Fruit fly (Drosophila melanogaster) whole organism, embryonic: ENCODE measurements around the gene crq.

Experiments
- Aef1 ChIP-seq: fragments of 200-800 bp; sonication (Bioruptor generic); IDR thresholded peaks from 3 replicates; pipeline ENCODE4 v1.3.6; 2022; ENCODE audit warnings: missing biosample characterization, missing genetic modification characterization
- Antp ChIP-seq: fragments of 200-800 bp; sonication (Bioruptor generic); optimal IDR thresholded peaks from 3 replicates; lab custom pipeline; 2016; ENCODE audit warnings: missing biosample characterization, missing genetic modification characterization
- C15 ChIP-seq: fragments of 200-800 bp; sonication (Bioruptor generic); IDR thresholded peaks from 3 replicates; pipeline ENCODE4 v1.3.6; 2022; ENCODE audit warnings: missing biosample characterization, missing genetic modification characterization
- CG10565 ChIP-seq: fragments of 200-800 bp; sonication (Bioruptor generic); optimal IDR thresholded peaks from 3 replicates; lab custom pipeline; 2016; ENCODE audit warnings: missing biosample characterization, mild to moderate bottlenecking, missing genetic modification characterization
- CG12744 ChIP-seq: fragments of 200-800 bp; sonication (Bioruptor generic); optimal IDR thresholded peaks from 2 replicates; lab custom pipeline; 2016; ENCODE audit warnings: missing biosample characterization, missing genetic modification characterization
- CG13296 ChIP-seq: fragments of 200-800 bp; sonication (Bioruptor generic); optimal IDR thresholded peaks from 3 replicates; lab custom pipeline; 2018; ENCODE audit warnings: missing biosample characterization, mild to moderate bottlenecking, missing genetic modification characterization
- CG13894 ChIP-seq: fragments of 200-800 bp; sonication (Bioruptor generic); optimal IDR thresholded peaks from 3 replicates; lab custom pipeline; 2018; ENCODE audit warnings: missing biosample characterization, mild to moderate bottlenecking, missing genetic modification characterization, moderate library complexity
- CG16863 ChIP-seq: fragments of 200-800 bp; sonication (Bioruptor generic); optimal IDR thresholded peaks from 3 replicates; lab custom pipeline; 2016; ENCODE audit warnings: missing biosample characterization, missing genetic modification characterization
- CG17912 ChIP-seq: fragments of 200-800 bp; sonication (Bioruptor generic); optimal IDR thresholded peaks from 2 replicates; lab custom pipeline; 2018; ENCODE audit warnings: missing biosample characterization, mild to moderate bottlenecking, missing genetic modification characterization
- CG18764 ChIP-seq: fragments of 200-800 bp; sonication (Bioruptor generic); optimal IDR thresholded peaks from 3 replicates; lab custom pipeline; 2016; ENCODE audit warnings: missing biosample characterization, missing genetic modification characterization
- CG2129 ChIP-seq: fragments of 200-800 bp; sonication (Bioruptor generic); IDR thresholded peaks from 2 replicates; pipeline ENCODE4 v1.3.6; 2022; ENCODE audit warnings: missing biosample characterization, missing genetic modification characterization; ENCODE audit not compliant: partially characterized antibody
- CG30403 ChIP-seq: fragments of 200-800 bp; sonication (Bioruptor generic); optimal IDR thresholded peaks from 3 replicates; lab custom pipeline; 2016; ENCODE audit warnings: missing biosample characterization, missing genetic modification characterization
- CG34224 ChIP-seq: fragments of 200-800 bp; sonication (Bioruptor generic); IDR thresholded peaks from 3 replicates; pipeline ENCODE4 v1.3.6; 2022; ENCODE audit warnings: missing biosample characterization, missing genetic modification characterization; ENCODE audit not compliant: partially characterized antibody
- CG7556 ChIP-seq: fragments of 200-800 bp; sonication (Bioruptor generic); optimal IDR thresholded peaks from 2 replicates; lab custom pipeline; 2017; ENCODE audit warnings: missing biosample characterization, mild to moderate bottlenecking, missing genetic modification characterization
- CG8944 ChIP-seq: fragments of 200-800 bp; sonication (Bioruptor generic); optimal IDR thresholded peaks from 3 replicates; lab custom pipeline; 2016; ENCODE audit warnings: missing biosample characterization, missing genetic modification characterization
- CG9609 ChIP-seq: fragments of 200-800 bp; sonication (Bioruptor generic); optimal IDR thresholded peaks from 3 replicates; lab custom pipeline; 2016; ENCODE audit warnings: missing biosample characterization, missing genetic modification characterization
- CG9932 ChIP-seq: fragments of 200-800 bp; sonication (Bioruptor generic); IDR thresholded peaks from 2 replicates; pipeline ENCODE4 v1.3.6; 2022; ENCODE audit warnings: missing biosample characterization, missing genetic modification characterization
- Dll ChIP-seq: fragments of 200-800 bp; sonication (Bioruptor generic); IDR thresholded peaks from 4 replicates; pipeline ENCODE4 v1.3.6; 2022; ENCODE audit warnings: missing biosample characterization, missing genetic modification characterization; ENCODE audit not compliant: partially characterized antibody
- Doc2 ChIP-seq: fragments of 200-800 bp; sonication (Bioruptor generic); IDR thresholded peaks from 2 replicates; pipeline ENCODE4 v1.3.6; 2022; ENCODE audit warnings: missing biosample characterization, missing genetic modification characterization
- E2f2 ChIP-seq: fragments of 200-800 bp; sonication (Bioruptor generic); IDR thresholded peaks from 2 replicates; pipeline ENCODE4 v1.3.6; 2022; ENCODE audit warnings: missing biosample characterization, missing genetic modification characterization
- ERR ChIP-seq: fragments of 200-800 bp; sonication (Bioruptor generic); optimal IDR thresholded peaks from 2 replicates; lab custom pipeline; 2016; ENCODE audit warnings: missing biosample characterization, missing genetic modification characterization
- Eip74EF ChIP-seq, 2 experiments: fragments of 200-800 bp in 1 of 2; fragments of >200 bp in 1 of 2; sonication (Bioruptor generic) in 1 of 2; optimal IDR thresholded peaks; 2 replicates each; lab custom pipeline; 2017 to 2019; ENCODE audit warnings: missing biosample characterization in 2 of 2, missing genetic modification characterization in 2 of 2, mild to moderate bottlenecking in 1 of 2, moderate library complexity in 1 of 2
- Fer3 ChIP-seq: fragments of 200-800 bp; sonication (Bioruptor generic); optimal IDR thresholded peaks from 2 replicates; lab custom pipeline; 2018; ENCODE audit warnings: missing biosample characterization, mild to moderate bottlenecking, missing genetic modification characterization, moderate library complexity
- Hr51 ChIP-seq, 2 experiments: fragments of 200-800 bp; sonication (Bioruptor generic); optimal IDR thresholded peaks; 2 replicates in 1 of 2; 3 replicates in 1 of 2; lab custom pipeline; 2016 to 2018; ENCODE audit warnings: missing biosample characterization in 2 of 2, missing genetic modification characterization in 2 of 2, mild to moderate bottlenecking in 1 of 2, moderate library complexity in 1 of 2
- Kr ChIP-seq: fragments of 200-800 bp; sonication (Bioruptor generic); optimal IDR thresholded peaks from 2 replicates; lab custom pipeline; 2017; ENCODE audit warnings: missing biosample characterization, mild to moderate bottlenecking, missing genetic modification characterization
- NC2α ChIP-seq: fragments of 200-800 bp; sonication (Bioruptor generic); optimal IDR thresholded peaks from 2 replicates; lab custom pipeline; 2016; ENCODE audit warnings: missing biosample characterization, missing genetic modification characterization
- NK7.1 ChIP-seq: fragments of 200-800 bp; sonication (Bioruptor generic); optimal IDR thresholded peaks from 3 replicates; lab custom pipeline; 2016; ENCODE audit warnings: missing biosample characterization, missing genetic modification characterization
- Nf-YA ChIP-seq: fragments of 200-800 bp; sonication (Bioruptor generic); IDR thresholded peaks from 2 replicates; pipeline ENCODE4 v1.3.6; 2022; ENCODE audit warnings: missing biosample characterization, missing genetic modification characterization
- Pdp1 ChIP-seq, 2 experiments: fragments of 200-800 bp; sonication (Bioruptor generic); optimal IDR thresholded peaks; 3 replicates each; lab custom pipeline; 2016; ENCODE audit warnings: missing biosample characterization in 2 of 2, missing genetic modification characterization in 2 of 2, mild to moderate bottlenecking in 1 of 2, moderate library complexity in 1 of 2
- Poxn ChIP-seq: fragments of 200-800 bp; sonication (Bioruptor generic); IDR thresholded peaks from 2 replicates; pipeline ENCODE4 v1.3.6; 2022; ENCODE audit warnings: missing biosample characterization, missing genetic modification characterization
- abd-A ChIP-seq: fragments of 200-800 bp; sonication (Bioruptor generic); optimal IDR thresholded peaks from 3 replicates; lab custom pipeline; 2019; ENCODE audit warnings: missing biosample characterization, mild to moderate bottlenecking, missing genetic modification characterization, moderate library complexity
- ac ChIP-seq: fragments of 200-800 bp; sonication (Bioruptor generic); optimal IDR thresholded peaks from 3 replicates; lab custom pipeline; 2017; ENCODE audit warnings: missing biosample characterization, mild to moderate bottlenecking, missing genetic modification characterization
- ap ChIP-seq: fragments of 200-800 bp; sonication (Bioruptor generic); IDR thresholded peaks from 2 replicates; pipeline ENCODE4 v1.3.6; 2022; ENCODE audit warnings: missing biosample characterization, missing genetic modification characterization
- bcd ChIP-seq: fragments of 200-800 bp; sonication (Bioruptor generic); optimal IDR thresholded peaks from 2 replicates; lab custom pipeline; 2017; ENCODE audit warnings: missing biosample characterization, mild to moderate bottlenecking, missing genetic modification characterization
- en ChIP-seq: fragments of 200-800 bp; sonication (Bioruptor generic); optimal IDR thresholded peaks from 2 replicates; lab custom pipeline; 2016; ENCODE audit warnings: missing biosample characterization, missing genetic modification characterization
- eve ChIP-seq, 2 experiments: fragments of >200 bp; optimal IDR thresholded peaks; 2 replicates each; lab custom pipeline; 2017; ENCODE audit warnings: missing biosample characterization in 2 of 2, missing genetic modification characterization in 2 of 2
- fd102C ChIP-seq: fragments of 200-800 bp; sonication (Bioruptor generic); optimal IDR thresholded peaks from 2 replicates; lab custom pipeline; 2018; ENCODE audit warnings: missing biosample characterization, mild to moderate bottlenecking, missing genetic modification characterization, moderate library complexity
- jigr1 ChIP-seq: fragments of 200-800 bp; sonication (Bioruptor generic); IDR thresholded peaks from 3 replicates; pipeline ENCODE4 v1.3.6; 2022; ENCODE audit warnings: missing biosample characterization, missing genetic modification characterization
- luna ChIP-seq: fragments of 200-800 bp; sonication (Bioruptor generic); optimal IDR thresholded peaks from 2 replicates; lab custom pipeline; 2016; ENCODE audit warnings: missing biosample characterization, missing genetic modification characterization
- p53 ChIP-seq: fragments of 200-800 bp; sonication (Bioruptor generic); optimal IDR thresholded peaks from 2 replicates; lab custom pipeline; 2016; ENCODE audit warnings: missing biosample characterization, missing genetic modification characterization
- peb ChIP-seq: fragments of 200-800 bp; sonication (Bioruptor generic); IDR thresholded peaks from 2 replicates; pipeline ENCODE4 v1.3.6; 2022; ENCODE audit warnings: missing biosample characterization, missing genetic modification characterization
- psq ChIP-seq: fragments of 200-800 bp; sonication (Bioruptor generic); optimal IDR thresholded peaks from 2 replicates; lab custom pipeline; 2017; ENCODE audit warnings: missing biosample characterization, missing genetic modification characterization
- shn ChIP-seq: fragments of 200-800 bp; sonication (Bioruptor generic); optimal IDR thresholded peaks from 3 replicates; lab custom pipeline; 2016; ENCODE audit warnings: missing biosample characterization, missing genetic modification characterization
- so ChIP-seq: fragments of 200-800 bp; sonication (Bioruptor generic); IDR thresholded peaks from 3 replicates; pipeline ENCODE4 v1.3.6; 2022; ENCODE audit warnings: missing biosample characterization, missing genetic modification characterization
- toy ChIP-seq: fragments of 200-800 bp; sonication (Bioruptor generic); IDR thresholded peaks from 2 replicates; pipeline ENCODE4 v1.3.6; 2022; ENCODE audit warnings: missing biosample characterization, missing genetic modification characterization
- tx ChIP-seq: fragments of 200-800 bp; sonication (Bioruptor generic); optimal IDR thresholded peaks from 2 replicates; lab custom pipeline; 2016; ENCODE audit warnings: missing biosample characterization, missing genetic modification characterization
- unpg ChIP-seq: fragments of 200-800 bp; sonication (Bioruptor generic); optimal IDR thresholded peaks from 3 replicates; lab custom pipeline; 2018; ENCODE audit warnings: missing biosample characterization, mild to moderate bottlenecking, missing genetic modification characterization, moderate library complexity
- vvl ChIP-seq: fragments of 200-800 bp; sonication (Bioruptor generic); IDR thresholded peaks from 2 replicates; pipeline ENCODE4 v1.3.6; 2022; ENCODE audit warnings: missing biosample characterization, missing genetic modification characterization

The crq gene

DNA sequence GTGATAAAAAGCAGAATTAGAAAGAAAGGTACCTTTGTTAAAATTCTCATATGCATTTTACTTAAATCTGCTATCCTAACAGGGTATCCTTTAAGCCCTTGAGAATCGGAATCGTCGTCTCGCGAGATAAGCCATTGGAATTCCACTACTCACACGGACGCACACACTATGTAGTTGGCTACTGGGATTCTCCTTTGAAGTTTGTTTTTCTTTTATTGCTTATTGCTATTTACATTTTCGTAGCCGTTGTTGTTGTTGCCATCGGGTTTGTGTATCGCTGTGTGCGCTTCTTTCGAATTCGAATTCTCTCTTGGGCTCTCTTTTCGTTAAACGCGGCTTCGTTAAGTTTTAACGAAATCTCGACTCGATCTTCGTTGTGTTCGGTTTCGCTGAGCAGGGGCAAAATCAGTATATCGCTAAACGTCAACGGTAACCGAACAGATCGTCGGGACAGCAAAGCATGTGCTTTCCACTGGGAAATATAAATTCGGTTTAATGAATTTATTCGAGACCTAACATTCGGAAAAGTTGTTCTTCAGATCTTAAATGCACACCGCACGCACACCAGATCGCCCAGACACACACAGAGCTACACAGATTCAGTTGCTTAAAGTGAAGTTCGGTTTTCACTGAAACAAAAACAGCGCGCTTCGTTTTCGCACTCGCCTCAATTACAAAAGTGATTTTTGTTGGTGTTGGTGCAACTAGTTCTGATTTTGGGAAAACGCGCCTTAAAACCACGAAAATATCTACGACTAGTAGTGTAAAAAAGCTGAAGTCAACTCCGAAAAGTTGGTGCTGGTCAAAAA lies 21.8 kb downstream of the crq start, which contains the start of gene ex (continued):
- TF ChIP-seq Fer3 (peak; percentile 54), CG18764 (GFP tag; lab: Kevin White, UChicago) (peak; percentile 32), jigr1 (GFP tag; lab: Robert Waterston, UW) (no peak), CG10565 (GFP tag; lab: Kevin White, UChicago) (no peak), CG16863 (GFP tag; lab: Kevin White, UChicago) (peak; percentile 15), NC2α (GFP tag; lab: Kevin White, UChicago) (no peak), toy (no peak), Antp (no peak), ERR (GFP tag; lab: Kevin White, UChicago) (peak; percentile 25), CG13894 (tag; lab: Kevin White, UChicago) (peak; percentile 73), CG2129 (GFP tag; lab: Robert Waterston, UW) (no peak), E2f2 (peak; percentile 27; the same call in 1 of the 2 replicates), CG13296 (GFP tag; lab: Kevin White, UChicago) (peak; percentile 89), vvl (GFP tag; lab: Robert Waterston, UW) (peak; percentile 73), Hr51 (GFP tag; optimal IDR thresholded peaks at IDR 0.05; lab: Kevin White, UChicago) (peak; percentile 7 to 13), CG17912 (GFP tag; lab: Kevin White, UChicago) (peak; percentile 71), ac (GFP tag; lab: Kevin White, UChicago) (peak; percentile 40), C15 (GFP tag; lab: Robert Waterston, UW) (no peak), Doc2 (GFP tag; lab: Robert Waterston, UW) (no peak), Eip74EF (GFP tag; optimal IDR thresholded peaks at IDR 0.05; lab: Kevin White, UChicago) (peak in 1 of 2 experiments; percentile 37), Nf-YA (GFP tag; lab: Robert Waterston, UW) (0 out of 2 replicates have a peak, but pooled peaks have one; percentile 26), CG12744 (GFP tag; lab: Kevin White, UChicago) (no peak), abd-A (peak; percentile 60), Dll (no peak), CG34224 (GFP tag; lab: Robert Waterston, UW) (no peak), tx (GFP tag; lab: Kevin White, UChicago) (no peak), CG7556 (GFP tag; lab: Kevin White, UChicago) (peak; percentile 33), shn (GFP tag; lab: Kevin White, UChicago) (peak; percentile 50), ap (GFP tag; lab: Robert Waterston, UW) (no peak), CG30403 (GFP tag; lab: Kevin White, UChicago) (no peak), eve (GFP tag; optimal IDR thresholded peaks at IDR 0.05; lab: Kevin White, UChicago) (peak in 1 of 2 experiments; percentile 65), peb (GFP tag; lab: Robert Waterston, UW) (no peak), Kr (GFP tag; lab: Kevin White, UChicago) (peak; percentile 60), fd102C (GFP tag; lab: Kevin White, UChicago) (peak; percentile 61), NK7.1 (GFP tag; lab: Kevin White, UChicago) (peak; percentile 13), so (GFP tag; lab: Robert Waterston, UW) (peak; percentile 73; the same call in 2 of the 3 replicates), CG9609 (GFP tag; lab: Kevin White, UChicago) (no peak), Pdp1 (GFP tag; optimal IDR thresholded peaks at IDR 0.05; lab: Kevin White, UChicago) (peak in 1 of 2 experiments; percentile 23), bcd (GFP tag; lab: Kevin White, UChicago) (peak; percentile 41), Aef1 (GFP tag; lab: Robert Waterston, UW) (0 out of 3 replicates have a peak, but pooled peaks have one; percentile 33), p53 (GFP tag; lab: Kevin White, UChicago) (peak; percentile 34), CG9932 (GFP tag; lab: Robert Waterston, UW) (no peak), CG8944 (GFP tag; lab: Kevin White, UChicago) (no peak), psq (GFP tag; lab: Kevin White, UChicago) (peak; percentile 76), unpg (GFP tag; lab: Kevin White, UChicago) (peak; percentile 69), en (GFP tag; lab: Kevin White, UChicago) (peak; percentile 7), Poxn (GFP tag; lab: Robert Waterston, UW) (no peak), luna (GFP tag; lab: Kevin White, UChicago) (peak; percentile 30)
